Fruit fly (Drosophila melanogaster) whole organism, wandering third instar larva: Measurements from ENCODE around the gene obst-G.

Experiments
- Abd-B ChIP-seq: fragments of >200 bp; optimal IDR thresholded peaks from 2 replicates; lab custom pipeline; 2017; ENCODE audit warnings: missing biosample characterization, missing genetic modification characterization
- CG32264 ChIP-seq: fragments of 200-800 bp; sonication (Bioruptor generic); optimal IDR thresholded peaks from 2 replicates; lab custom pipeline; 2016; ENCODE audit warnings: missing biosample characterization, missing genetic modification characterization
- CG9705 ChIP-seq: fragments of 200-800 bp; sonication (Bioruptor generic); optimal IDR thresholded peaks from 2 replicates; lab custom pipeline; 2018; ENCODE audit warnings: missing biosample characterization, mild to moderate bottlenecking, missing genetic modification characterization
- CrebA ChIP-seq: fragments of 200-800 bp; sonication (Bioruptor generic); optimal IDR thresholded peaks from 2 replicates; lab custom pipeline; 2016; ENCODE audit warnings: missing biosample characterization, mild to moderate bottlenecking, missing genetic modification characterization, borderline replicate concordance
- Dfd ChIP-seq: fragments of >200 bp; optimal IDR thresholded peaks from 2 replicates; lab custom pipeline; 2017; ENCODE audit warnings: missing biosample characterization, missing genetic modification characterization
- Dif ChIP-seq: fragments of 200-275, 200-300 bp; sonication (Bioruptor generic); optimal IDR thresholded peaks from 2 replicates; lab custom pipeline; 2018; ENCODE audit warnings: missing biosample characterization, missing genetic modification characterization; ENCODE audit not compliant: partially characterized antibody
- GATAd ChIP-seq: sonication (Bioruptor generic); optimal IDR thresholded peaks from 2 replicates; lab custom pipeline; 2016; ENCODE audit warnings: missing biosample characterization, missing genetic modification characterization
- HLH106 ChIP-seq: fragments of 200-800 bp; optimal IDR thresholded peaks from 3 replicates; lab custom pipeline; 2019; ENCODE audit warnings: missing biosample characterization, mild to moderate bottlenecking, missing genetic modification characterization, moderate library complexity
- Hnf4 ChIP-seq: fragments of 200-800 bp; sonication (Bioruptor generic); optimal IDR thresholded peaks from 2 replicates; lab custom pipeline; 2016; ENCODE audit warnings: missing biosample characterization, mild to moderate bottlenecking, missing genetic modification characterization
- Hr78 ChIP-seq: fragments of >200 bp; optimal IDR thresholded peaks from 2 replicates; lab custom pipeline; 2017; ENCODE audit warnings: missing biosample characterization, missing genetic modification characterization
- Hr83 ChIP-seq: fragments of 200-300 bp; sonication (Bioruptor generic); optimal IDR thresholded peaks from 2 replicates; lab custom pipeline; 2016; ENCODE audit warnings: missing biosample characterization, mild to moderate bottlenecking, missing genetic modification characterization, moderate library complexity; ENCODE audit not compliant: poor library complexity, severe bottlenecking
- Jra ChIP-seq: sonication (Bioruptor generic); optimal IDR thresholded peaks from 2 replicates; lab custom pipeline; 2016; ENCODE audit warnings: missing biosample characterization, missing genetic modification characterization
- Mio ChIP-seq: sonication (Bioruptor generic); optimal IDR thresholded peaks from 2 replicates; lab custom pipeline; 2016; ENCODE audit warnings: missing biosample characterization, missing genetic modification characterization
- Myc ChIP-seq: fragments of >200 bp; optimal IDR thresholded peaks from 2 replicates; lab custom pipeline; 2017
- N ChIP-seq: fragments of >200 bp; optimal IDR thresholded peaks from 2 replicates; lab custom pipeline; 2018; ENCODE audit warnings: missing biosample characterization, missing external identifiers, missing genetic modification characterization
- OdsH ChIP-seq: fragments of 200-800 bp; sonication (Bioruptor generic); optimal IDR thresholded peaks from 2 replicates; lab custom pipeline; 2016; ENCODE audit warnings: missing biosample characterization, mild to moderate bottlenecking, missing genetic modification characterization
- Rel ChIP-seq, 2 experiments: fragments of 200-800 bp; sonication (Bioruptor generic) in 1 of 2; optimal IDR thresholded peaks; 2 replicates in 1 of 2; 3 replicates in 1 of 2; lab custom pipeline; 2016 to 2019; ENCODE audit warnings: mild to moderate bottlenecking in 2 of 2, missing biosample characterization in 2 of 2, missing genetic modification characterization in 2 of 2, moderate library complexity in 1 of 2
- Sp1 ChIP-seq: fragments of 200-800 bp; sonication (Bioruptor generic); optimal IDR thresholded peaks from 3 replicates; lab custom pipeline; 2019; ENCODE audit warnings: missing biosample characterization, mild to moderate bottlenecking, missing genetic modification characterization, moderate library complexity
- Vsx2 ChIP-seq: fragments of 200-300, 225-300 bp; sonication (Bioruptor generic); optimal IDR thresholded peaks from 2 replicates; lab custom pipeline; 2018; ENCODE audit warnings: missing biosample characterization, missing genetic modification characterization; ENCODE audit not compliant: partially characterized antibody
- br ChIP-seq: fragments of 200-800 bp; sonication (Bioruptor generic); optimal IDR thresholded peaks from 2 replicates; lab custom pipeline; 2016; ENCODE audit warnings: missing biosample characterization, missing genetic modification characterization
- brk ChIP-seq: fragments of 200-800 bp; sonication (Bioruptor generic); optimal IDR thresholded peaks from 2 replicates; lab custom pipeline; 2016; ENCODE audit warnings: missing biosample characterization, mild to moderate bottlenecking, missing genetic modification characterization
- dl ChIP-seq, 2 experiments: fragments of 175-275, 200-275 bp in 1 of 2; fragments of 200-275 bp in 1 of 2; sonication (Bioruptor generic); optimal IDR thresholded peaks; lab custom pipeline; 2018; ENCODE audit warnings: mild to moderate bottlenecking in 2 of 2, missing biosample characterization in 2 of 2, missing genetic modification characterization in 2 of 2, moderate library complexity in 2 of 2; ENCODE audit not compliant: partially characterized antibody in 2 of 2, insufficient read depth in 1 of 2
- dmrt93B ChIP-seq: fragments of 200-800 bp; sonication (Bioruptor generic); optimal IDR thresholded peaks from 2 replicates; lab custom pipeline; 2018; ENCODE audit warnings: missing biosample characterization, mild to moderate bottlenecking, missing genetic modification characterization
- dsf ChIP-seq: sonication (Bioruptor generic); optimal IDR thresholded peaks from 2 replicates; lab custom pipeline; 2016; ENCODE audit warnings: missing biosample characterization, missing genetic modification characterization, borderline replicate concordance
- ey ChIP-seq: fragments of 200-800 bp; sonication (Bioruptor generic); optimal IDR thresholded peaks from 2 replicates; lab custom pipeline; 2016; ENCODE audit warnings: missing biosample characterization, missing genetic modification characterization
- foxo ChIP-seq, 2 experiments: fragments of 200-800 bp; sonication (Bioruptor generic); optimal IDR thresholded peaks; 2 replicates in 1 of 2; 3 replicates in 1 of 2; lab custom pipeline; 2016 to 2017; ENCODE audit warnings: missing biosample characterization in 2 of 2, missing genetic modification characterization in 2 of 2
- fru ChIP-seq: fragments of 200-800 bp; sonication (Bioruptor generic); optimal IDR thresholded peaks from 3 replicates; lab custom pipeline; 2016; ENCODE audit warnings: missing biosample characterization, mild to moderate bottlenecking, missing genetic modification characterization
- h ChIP-seq: fragments of 200-800 bp; sonication (Bioruptor generic); optimal IDR thresholded peaks from 3 replicates; lab custom pipeline; 2016; ENCODE audit warnings: missing biosample characterization, mild to moderate bottlenecking, missing genetic modification characterization
- jim ChIP-seq: fragments of 175-275, 200-325 bp; sonication (Bioruptor generic); optimal IDR thresholded peaks from 2 replicates; lab custom pipeline; 2016; ENCODE audit warnings: missing biosample characterization, mild to moderate bottlenecking, missing genetic modification characterization
- lola ChIP-seq: fragments of >200 bp; optimal IDR thresholded peaks from 2 replicates; lab custom pipeline; 2017; ENCODE audit warnings: missing biosample characterization, missing genetic modification characterization
- pan ChIP-seq: fragments of >200 bp; optimal IDR thresholded peaks from 2 replicates; lab custom pipeline; 2017
- psq ChIP-seq: fragments of 200-800 bp; sonication (Bioruptor generic); optimal IDR thresholded peaks from 3 replicates; lab custom pipeline; 2017; ENCODE audit warnings: missing biosample characterization, mild to moderate bottlenecking, missing genetic modification characterization, moderate library complexity
- rgr ChIP-seq: fragments of 200-800 bp; sonication (Bioruptor generic); optimal IDR thresholded peaks from 3 replicates; lab custom pipeline; 2016; ENCODE audit warnings: missing biosample characterization, mild to moderate bottlenecking, missing genetic modification characterization
- sage ChIP-seq: fragments of 200-800 bp; sonication (Bioruptor generic); optimal IDR thresholded peaks from 2 replicates; lab custom pipeline; 2016; ENCODE audit warnings: missing biosample characterization, mild to moderate bottlenecking, missing genetic modification characterization
- sv ChIP-seq: fragments of 200-800 bp; sonication (Bioruptor generic); optimal IDR thresholded peaks from 3 replicates; lab custom pipeline; 2016; ENCODE audit warnings: missing biosample characterization, missing genetic modification characterization
- tai ChIP-seq: sonication (Bioruptor generic); optimal IDR thresholded peaks from 2 replicates; lab custom pipeline; 2016; ENCODE audit warnings: missing biosample characterization, missing genetic modification characterization
- usp ChIP-seq: fragments of >200 bp; optimal IDR thresholded peaks from 2 replicates; lab custom pipeline; 2017; ENCODE audit warnings: missing biosample characterization, missing genetic modification characterization
- woc ChIP-seq: sonication (Bioruptor generic); optimal IDR thresholded peaks from 2 replicates; lab custom pipeline; 2016; ENCODE audit warnings: missing biosample characterization, mild to moderate bottlenecking, missing genetic modification characterization

Gene obst-G

DNA sequence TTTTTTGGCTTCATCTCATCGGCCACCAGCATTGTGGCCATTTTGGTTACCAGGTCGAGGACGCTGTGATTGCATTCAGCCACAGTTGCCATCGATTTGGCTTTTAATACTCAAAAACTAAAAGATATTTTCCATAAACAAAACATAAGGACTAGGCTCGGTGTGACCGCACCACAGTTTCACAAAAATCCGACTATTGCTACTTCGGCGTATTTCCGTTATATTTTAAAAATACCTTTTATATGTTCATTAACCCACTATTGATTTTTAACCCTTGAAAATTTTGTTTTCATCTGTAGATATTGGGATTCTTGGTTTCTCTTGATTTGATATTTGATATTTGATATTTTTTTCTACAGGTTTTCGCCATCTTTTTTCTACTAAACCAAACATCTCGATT, 44.8 kb upstream of the obst-G start, which contains the start of gene Grip163:
Grip163 (minus strand) TSS at position 180 of the 400 bp plus-strand sequence.
- TF ChIP-seq GATAd (GFP tag; lab: Kevin White, UChicago), result no peak
- no peak for TF ChIP-seq Dfd (GFP tag; lab: Kevin White, UChicago)
- TF ChIP-seq HLH106 (tag; lab: Kevin White, UChicago), result no peak
- no peak for TF ChIP-seq CG32264
- no peak for TF ChIP-seq CrebA (GFP tag; lab: Kevin White, UChicago)
- TF ChIP-seq Jra (GFP tag; lab: Kevin White, UChicago), result no peak
- TF ChIP-seq ey (GFP tag; lab: Kevin White, UChicago), result no peak
- no peak for TF ChIP-seq sage
- no peak for TF ChIP-seq dl (GFP tag; optimal IDR thresholded peaks at IDR 0.05; lab: Kevin White, UChicago; ENCODE audit: insufficient read depth in 1 of 2, partially characterized antibody in 2 of 2)
- no peak for TF ChIP-seq Myc (lab: Kevin White, UChicago)
- TF ChIP-seq Mio, result no peak
- TF ChIP-seq Abd-B, result no peak
- no peak for TF ChIP-seq foxo (GFP tag; optimal IDR thresholded peaks at IDR 0.05; lab: Kevin White, UChicago)
- TF ChIP-seq h (GFP tag; lab: Kevin White, UChicago), result no peak

DNA sequence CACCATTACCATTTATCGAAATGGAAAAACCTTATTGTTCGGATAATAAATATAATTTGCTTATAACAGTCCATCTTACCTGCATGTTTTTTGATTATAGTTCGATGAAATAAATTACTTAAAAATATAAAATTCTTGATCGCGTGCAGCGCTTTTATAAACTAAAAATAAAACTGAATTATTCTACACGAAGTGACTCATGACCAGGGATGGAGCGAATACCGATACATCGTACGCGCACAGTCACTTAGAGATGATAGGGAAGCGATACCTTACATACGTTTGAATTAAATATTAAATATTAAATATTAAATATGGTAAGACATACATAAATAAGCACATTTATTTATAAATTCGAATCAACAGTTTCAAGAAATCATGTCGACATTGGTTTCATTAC, 39.8 kb upstream of the obst-G start, which contains the start of gene viaf:
viaf (minus strand) TSS at position 220 of the 400 bp plus-strand sequence.
- TF ChIP-seq lola (GFP tag; lab: Kevin White, UChicago) (no peak), Jra (GFP tag; lab: Kevin White, UChicago) (peak; percentile 81), pan (no peak), HLH106 (tag; lab: Kevin White, UChicago) (peak; percentile 49), ey (GFP tag; lab: Kevin White, UChicago) (no peak), jim (GFP tag; lab: Kevin White, UChicago) (no peak), psq (GFP tag; lab: Kevin White, UChicago) (no peak), Mio (no peak), GATAd (GFP tag; lab: Kevin White, UChicago) (no peak), CrebA (GFP tag; lab: Kevin White, UChicago) (no peak), Abd-B (no peak), foxo (GFP tag; optimal IDR thresholded peaks at IDR 0.05; lab: Kevin White, UChicago) (peak in 1 of 2 experiments; percentile 40), sage (peak; percentile 43), dsf (no peak), Rel (GFP tag; optimal IDR thresholded peaks at IDR 0.05; lab: Kevin White, UChicago) (no peak), Rel (tag; optimal IDR thresholded peaks at IDR 0.05; lab: Kevin White, UChicago) (no peak), Dif (no peak), CG9705 (GFP tag; lab: Kevin White, UChicago) (no peak), Hr83 (GFP tag; lab: Kevin White, UChicago) (peak; percentile 39), woc (no peak), N (GFP tag; lab: Kevin White, UChicago) (no peak), fru (GFP tag; lab: Kevin White, UChicago) (no peak), sv (GFP tag; lab: Kevin White, UChicago) (peak; percentile 2), Dfd (GFP tag; lab: Kevin White, UChicago) (no peak), h (GFP tag; lab: Kevin White, UChicago) (no peak), tai (GFP tag; lab: Kevin White, UChicago) (no peak), dmrt93B (no peak), dl (GFP tag; optimal IDR thresholded peaks at IDR 0.05; lab: Kevin White, UChicago; ENCODE audit: insufficient read depth in 1 of 2, partially characterized antibody in 2 of 2) (no peak), rgr (GFP tag; lab: Kevin White, UChicago) (peak; percentile 61), br (GFP tag; lab: Kevin White, UChicago) (no peak), Hnf4 (GFP tag; lab: Kevin White, UChicago) (no peak), Sp1 (GFP tag; lab: Kevin White, UChicago) (no peak), brk (GFP tag; lab: Kevin White, UChicago) (no peak), CG32264 (no peak), OdsH (GFP tag; lab: Kevin White, UChicago) (peak; percentile 10), usp (GFP tag; lab: Kevin White, UChicago) (no peak), Vsx2 (no peak), Myc (lab: Kevin White, UChicago) (no peak), Hr78 (no peak)
